Worm (Caenorhabditis elegans): Measurements from ENCODE around the gene pals-19.
"Not testable (repeated sequence)": the region's sequence is repeated elsewhere in the genome, so short reads cannot be mapped to it uniquely, and the experiment has no call there.

pals-19 gene

DNA sequence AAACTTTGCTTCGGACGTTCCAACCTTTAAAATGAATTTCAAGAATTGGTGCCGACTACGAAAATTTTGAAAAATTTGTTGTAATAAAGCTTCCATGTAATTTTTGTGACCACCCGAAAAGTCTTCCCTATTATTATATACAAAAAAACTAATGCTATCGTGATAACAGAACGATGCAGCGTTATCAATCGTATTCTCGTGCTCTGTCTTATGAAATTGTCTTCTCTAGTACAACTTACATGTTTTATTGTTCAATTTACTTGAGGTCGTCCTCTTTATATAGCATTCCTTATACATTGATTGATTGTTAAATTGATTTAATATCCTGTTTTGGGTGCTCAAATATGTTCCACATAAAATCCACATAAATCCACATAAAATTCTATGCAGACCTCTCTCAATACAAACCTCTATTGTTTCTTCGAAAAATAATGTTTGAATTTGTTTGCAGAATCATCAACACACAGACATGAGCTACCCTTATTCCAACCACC is at the start of gene pals-19:
Gene pals-19 (plus strand): TSS at position 444 of the 494 bp plus-strand sequence.
- no peak for TF ChIP-seq nhr-232 (tag; optimal IDR thresholded peaks at IDR 0.05)
- no peak for TF ChIP-seq unc-55 (GFP tag; optimal IDR thresholded peaks at IDR 0.05)
- no peak for TF ChIP-seq Y22D7AL.16 (tag; optimal IDR thresholded peaks at IDR 0.05)
- no peak for TF ChIP-seq mec-3 (tag; optimal IDR thresholded peaks at IDR 0.05; ENCODE audit: borderline replicate concordance)
- TF ChIP-seq C38D4.7 (GFP tag; optimal IDR thresholded peaks at IDR 0.05): no peak
- TF ChIP-seq unc-3 (GFP tag; conservative IDR thresholded peaks at IDR 0.05): no peak
- no peak for TF ChIP-seq unc-3 (tag; optimal IDR thresholded peaks at IDR 0.05)
- no peak for TF ChIP-seq nfya-1 (tag; optimal IDR thresholded peaks at IDR 0.05)
- TF ChIP-seq ahr-1 (tag; optimal IDR thresholded peaks at IDR 0.05): no peak
- no peak for TF ChIP-seq odd-2 (tag; optimal IDR thresholded peaks at IDR 0.05)
- TF ChIP-seq unc-86 (tag; optimal IDR thresholded peaks at IDR 0.05): no peak
- no peak for TF ChIP-seq zip-5 (tag; optimal IDR thresholded peaks at IDR 0.05)
- TF ChIP-seq rnt-1 (tag; optimal IDR thresholded peaks at IDR 0.05): no peak
- TF ChIP-seq dmd-4 (tag; optimal IDR thresholded peaks at IDR 0.05; ENCODE audit: borderline replicate concordance): no peak
- TF ChIP-seq ceh-34 (tag; optimal IDR thresholded peaks at IDR 0.05): no peak

- no peak for TF ChIP-seq C08G9.2 (tag; optimal IDR thresholded peaks at IDR 0.05)
- no peak for TF ChIP-seq elt-4 (tag; optimal IDR thresholded peaks at IDR 0.05)
- TF ChIP-seq pat-9 (tag; optimal IDR thresholded peaks at IDR 0.05): no peak
These were observed 47.2 kb upstream of the pals-19 start for ce11 chrIII:1354523-1354922.

DNA sequence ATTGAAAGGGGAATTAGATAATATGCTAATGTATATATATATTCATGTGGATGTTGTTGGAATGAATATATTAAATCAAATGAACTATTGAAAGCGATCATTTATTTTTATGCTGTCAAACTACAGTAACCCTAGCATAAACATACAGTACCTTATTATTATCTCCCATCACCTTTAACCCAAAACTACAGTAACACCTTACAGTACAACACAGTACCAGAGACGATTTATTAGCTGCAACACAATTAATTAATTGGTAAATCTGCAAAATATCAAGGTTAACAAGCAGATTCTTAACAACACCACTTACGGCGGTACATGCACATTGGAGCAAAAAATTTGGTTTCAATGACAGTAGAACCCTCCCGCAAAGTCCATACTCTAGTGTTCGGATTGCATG is 46.4 kb upstream of the pals-19 start, which contains the start of gene Y82E9BL.1:
Gene Y82E9BL.1 (minus strand): TSS at position 101 of the 400 bp plus-strand sequence.
- TF ChIP-seq K09A11.1 (tag; optimal IDR thresholded peaks at IDR 0.05; ENCODE audit: insufficient read depth) (no peak), ceh-6 (GFP tag; optimal IDR thresholded peaks at IDR 0.05) (no peak)

DNA sequence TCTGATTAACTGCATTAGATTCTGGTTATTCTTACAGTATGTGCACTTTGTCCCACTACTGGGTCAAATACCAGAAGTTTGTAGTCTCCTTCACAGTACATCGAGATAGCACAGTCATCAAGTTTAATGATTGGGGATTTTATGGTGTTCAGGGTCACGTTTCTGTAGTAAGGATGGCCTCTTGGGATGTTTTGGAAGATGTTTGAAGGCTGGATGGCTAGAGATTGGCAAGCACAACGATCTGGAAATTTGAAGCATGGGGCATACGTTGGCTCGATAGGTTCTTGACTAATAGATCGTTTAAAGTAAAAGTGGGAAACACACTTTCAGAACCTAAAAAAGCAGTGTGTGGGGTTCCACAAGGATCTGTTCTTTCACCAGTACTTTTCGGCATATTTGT is 43.8 kb upstream of the pals-19 start, which contains the start of gene Y82E9BR.8:
Gene Y82E9BR.8 (minus strand): TSS at position 101 of the 400 bp plus-strand sequence.
- not testable (repeated sequence) for TF ChIP-seq tbx-2, ttx-3, nhr-11 (tag; optimal IDR thresholded peaks at IDR 0.05)

DNA sequence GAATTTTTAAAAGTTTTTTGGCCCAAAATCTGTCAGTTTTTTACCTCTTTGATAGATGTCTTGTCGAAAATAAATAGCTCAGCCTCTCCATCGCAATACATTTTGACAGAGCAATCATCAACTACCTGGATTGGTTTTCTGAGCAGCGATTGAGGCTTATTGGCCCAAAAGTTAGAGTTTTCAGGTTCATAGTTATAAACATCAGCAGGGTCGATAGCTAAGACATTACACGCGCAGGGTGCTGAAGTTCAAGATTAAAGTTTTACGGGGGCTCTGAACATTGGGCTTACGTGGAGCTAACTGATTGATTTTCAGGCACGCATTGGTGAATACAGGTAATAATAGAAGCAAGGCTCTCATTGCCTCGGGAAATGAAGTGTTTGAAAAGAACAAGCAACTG is 42.1 kb upstream of the pals-19 start, which contains the start of gene Y82E9BR.9:
Gene Y82E9BR.9 (minus strand): TSS at position 101 of the 400 bp plus-strand sequence.
- TF ChIP-seq ceh-19 (GFP tag; optimal IDR thresholded peaks at IDR 0.05) (no peak), unc-42 (tag; optimal IDR thresholded peaks at IDR 0.05) (no peak), ceh-45 (GFP tag; IDR thresholded peaks at IDR 0.05) (no peak), ref-2 (tag; optimal IDR thresholded peaks at IDR 0.05) (no peak), zip-5 (tag; optimal IDR thresholded peaks at IDR 0.05) (no peak), ceh-34 (tag; optimal IDR thresholded peaks at IDR 0.05) (no peak), sox-4 (tag; optimal IDR thresholded peaks at IDR 0.05) (no peak), eyg-1 (tag; optimal IDR thresholded peaks at IDR 0.05) (no peak), unc-55 (GFP tag; optimal IDR thresholded peaks at IDR 0.05) (no peak), K09A11.1 (tag; optimal IDR thresholded peaks at IDR 0.05; ENCODE audit: insufficient read depth) (no peak)

DNA sequence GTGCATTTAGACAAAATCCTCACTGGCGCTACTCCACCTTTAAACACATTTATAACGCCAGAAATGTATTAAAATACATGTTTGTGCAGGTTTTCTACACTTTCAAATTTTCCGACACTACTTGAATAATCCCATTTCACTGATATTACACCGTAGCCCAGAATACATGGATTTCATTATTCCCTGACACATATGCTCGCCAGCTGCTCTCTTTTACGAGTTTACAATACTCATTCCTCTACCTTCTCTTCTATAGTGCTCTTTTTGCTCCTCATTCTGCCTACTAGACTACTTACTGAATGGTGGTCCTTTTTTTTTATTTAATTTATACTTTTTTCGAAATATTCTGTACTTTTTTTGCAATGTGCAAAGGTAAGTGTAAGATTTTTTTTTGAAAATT is 29.2 kb upstream of the pals-19 start:
- TF ChIP-seq ahr-1 (tag; optimal IDR thresholded peaks at IDR 0.05) (no peak), gmeb-2 (tag; optimal IDR thresholded peaks at IDR 0.05) (no peak), elt-4 (tag; optimal IDR thresholded peaks at IDR 0.05) (no peak), hlh-8 (tag; optimal IDR thresholded peaks at IDR 0.05) (peak; percentile 69), ceh-45 (GFP tag; IDR thresholded peaks at IDR 0.05) (no peak), dmd-4 (tag; optimal IDR thresholded peaks at IDR 0.05; ENCODE audit: borderline replicate concordance) (no peak), ztf-16 (tag; optimal IDR thresholded peaks at IDR 0.05) (no peak)
